Worm (Caenorhabditis elegans) whole organism, midembryonic: ENCODE results near the gene T24D5.3.
A peak's percentile ranks its signal among the peaks of the same experiment; 100 is the strongest.

ENCODE experiments used
- T22C8.4 ChIP-seq: fragments of 200-800 bp; sonication (Bioruptor generic); IDR thresholded peaks from 2 replicates; pipeline ENCODE4 v1.3.6; 2022; ENCODE audit warnings: missing genetic modification characterization, missing compliant biosample characterization
- cog-1 ChIP-seq: sonication (generic microtip); optimal IDR thresholded peaks from 2 replicates; lab custom pipeline; 2016; ENCODE audit warnings: missing genetic modification characterization, missing compliant biosample characterization
- flt-1 ChIP-seq: fragments of 200-800 bp; sonication (Bioruptor generic); IDR thresholded peaks from 2 replicates; pipeline ENCODE4 v1.3.6; 2022; ENCODE audit warnings: missing genetic modification characterization, missing compliant biosample characterization
- klf-2 ChIP-seq: fragments of 200-800 bp; sonication (Bioruptor generic); conservative IDR thresholded peaks from 2 replicates; pipeline ENCODE4 v1.3.6; 2022; ENCODE audit warnings: missing genetic modification reagents, missing genetic modification characterization, missing compliant biosample characterization
- med-1 ChIP-seq: sonication (generic microtip); optimal IDR thresholded peaks from 2 replicates; lab custom pipeline; 2017; ENCODE audit warnings: missing genetic modification characterization, mild to moderate bottlenecking, missing compliant biosample characterization, antibody characterized with exemption, missing genetic modification reagents; ENCODE audit not compliant: insufficient read depth
- ref-1 ChIP-seq: fragments of 200-800 bp; sonication (Bioruptor generic); conservative IDR thresholded peaks from 2 replicates; pipeline ENCODE4 v1.3.6; 2022; ENCODE audit warnings: missing genetic modification reagents, missing genetic modification characterization, missing compliant biosample characterization
- tab-1 ChIP-seq: fragments of 200-800 bp; sonication (Bioruptor generic); IDR thresholded peaks from 2 replicates; pipeline ENCODE4 v1.3.6; 2022; ENCODE audit warnings: missing genetic modification characterization, missing compliant biosample characterization
- ztf-23 ChIP-seq: fragments of 200-800 bp; sonication (Bioruptor generic); IDR thresholded peaks from 2 replicates; pipeline ENCODE4 v1.3.6; 2022; ENCODE audit warnings: missing genetic modification reagents, missing genetic modification characterization, missing compliant biosample characterization
- ztf-29 ChIP-seq: fragments of 200-800 bp; sonication (Bioruptor generic); IDR thresholded peaks from 2 replicates; pipeline ENCODE4 v1.3.6; 2022; ENCODE audit warnings: missing genetic modification reagents, missing genetic modification characterization, missing compliant biosample characterization

T24D5.3 gene

DNA sequence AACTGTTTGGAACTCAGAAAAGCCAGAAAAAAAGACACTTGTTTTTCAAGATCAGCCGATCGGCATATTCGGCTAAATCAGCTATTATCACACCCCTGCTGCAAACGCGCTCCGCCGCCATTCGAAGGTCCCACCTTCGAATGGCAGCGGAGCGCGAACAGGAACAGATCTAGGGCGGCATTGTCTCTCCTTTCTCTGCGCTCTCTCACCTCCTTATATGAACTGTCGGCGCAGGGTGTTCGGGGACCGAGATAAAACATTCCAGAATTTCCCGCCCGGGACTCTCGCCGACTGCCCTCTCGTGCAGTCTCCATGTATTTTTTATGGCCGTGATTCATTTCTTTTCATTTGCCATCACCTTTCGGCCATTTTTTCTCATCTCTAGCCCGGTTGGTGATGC lies 38.6 kb downstream of the T24D5.3 start:
- TF ChIP-seq med-1 (GFP tag; lab: Kevin White, UChicago) (no peak), flt-1 (GFP tag; lab: Robert Waterston, UW) (no peak), cog-1 (tag; lab: Kevin White, UChicago) (no peak), klf-2 (GFP tag; lab: Robert Waterston, UW) (no peak), tab-1 (GFP tag; lab: Robert Waterston, UW) (no peak), ztf-23 (GFP tag; lab: Robert Waterston, UW) (no peak), ref-1 (GFP tag; lab: Robert Waterston, UW) (no peak), ztf-29 (no peak), T22C8.4 (no peak)

- TF ChIP-seq ztf-29 (no peak), med-1 (GFP tag; lab: Kevin White, UChicago) (no peak), ref-1 (GFP tag; lab: Robert Waterston, UW) (no peak), cog-1 (tag; lab: Kevin White, UChicago) (no peak), klf-2 (GFP tag; lab: Robert Waterston, UW) (no peak), ztf-23 (GFP tag; lab: Robert Waterston, UW) (no peak), tab-1 (GFP tag; lab: Robert Waterston, UW) (no peak), flt-1 (GFP tag; lab: Robert Waterston, UW) (no peak), T22C8.4 (no peak)
Observed at ce11 chrX:12619165-12619564, 39.3 kb downstream of the T24D5.3 start, which contains the start of gene R09A8.2. Gene R09A8.2 (plus strand): TSS chrX:12619465.

- TF ChIP-seq klf-2 (GFP tag; lab: Robert Waterston, UW), result no peak
- TF ChIP-seq tab-1 (GFP tag; lab: Robert Waterston, UW), result no peak
- TF ChIP-seq cog-1 (tag; lab: Kevin White, UChicago), result no peak
- TF ChIP-seq ztf-29, result no peak
- no peak for TF ChIP-seq T22C8.4
- TF ChIP-seq med-1 (GFP tag; lab: Kevin White, UChicago), result no peak
- no peak for TF ChIP-seq ztf-23 (GFP tag; lab: Robert Waterston, UW)
- TF ChIP-seq ref-1 (GFP tag; lab: Robert Waterston, UW), result no peak
- TF ChIP-seq flt-1 (GFP tag; lab: Robert Waterston, UW), result no peak
Observed at ce11 chrX:12620310-12620709, 40.4 kb downstream of the T24D5.3 start.

DNA sequence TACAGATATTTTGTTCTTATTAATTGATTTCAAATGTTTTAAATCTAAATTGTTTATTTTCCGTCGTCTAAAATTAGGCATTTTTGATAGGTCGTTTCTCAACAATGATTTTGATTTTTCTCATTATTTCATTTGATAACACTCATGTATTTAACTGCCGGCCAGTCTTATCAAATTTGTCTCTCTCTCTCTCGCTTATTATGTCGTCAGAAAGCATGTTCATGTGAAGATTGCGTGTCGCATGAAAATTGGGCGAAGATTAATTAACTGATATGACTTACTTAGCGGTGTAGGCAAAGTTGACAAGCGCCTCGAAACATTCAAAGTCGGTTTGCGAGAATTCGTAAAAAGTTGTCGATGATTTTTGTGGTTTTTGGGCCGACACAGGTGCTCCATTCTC lies 47.9 kb downstream of the T24D5.3 start:
- TF ChIP-seq klf-2 (GFP tag; lab: Robert Waterston, UW), result no peak
- TF ChIP-seq ztf-23 (GFP tag; lab: Robert Waterston, UW), result no peak
- no peak for TF ChIP-seq cog-1 (tag; lab: Kevin White, UChicago)
- no peak for TF ChIP-seq T22C8.4
- no peak for TF ChIP-seq med-1 (GFP tag; lab: Kevin White, UChicago)
- TF ChIP-seq tab-1 (GFP tag; lab: Robert Waterston, UW), result no peak
- no peak for TF ChIP-seq flt-1 (GFP tag; lab: Robert Waterston, UW)
- no peak for TF ChIP-seq ref-1 (GFP tag; lab: Robert Waterston, UW)
- TF ChIP-seq ztf-29, result no peak

DNA sequence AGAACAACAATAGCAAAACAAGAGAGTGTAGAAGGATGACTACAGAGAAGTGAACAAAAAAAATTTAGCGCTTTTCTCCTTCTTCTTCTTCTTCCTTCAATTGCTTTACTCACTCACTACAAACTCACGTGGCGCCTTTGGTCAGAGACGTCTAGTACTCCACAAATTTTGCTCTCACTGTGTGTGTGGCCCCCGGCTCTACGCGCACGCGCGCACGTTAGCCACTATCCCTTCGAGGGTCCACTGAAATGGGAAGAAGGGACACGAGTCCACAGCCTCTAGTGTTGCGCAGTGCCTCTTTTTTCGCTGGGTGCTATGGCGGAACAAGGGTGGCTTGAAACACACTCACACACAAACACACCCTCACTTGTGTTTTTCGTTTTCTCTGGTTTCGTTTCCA lies 49.4 kb downstream of the T24D5.3 start:
- TF ChIP-seq tab-1 (GFP tag; lab: Robert Waterston, UW), result 0 out of 2 replicates have a peak, but pooled peaks have one; percentile 58
- no peak for TF ChIP-seq med-1 (GFP tag; lab: Kevin White, UChicago)

DNA sequence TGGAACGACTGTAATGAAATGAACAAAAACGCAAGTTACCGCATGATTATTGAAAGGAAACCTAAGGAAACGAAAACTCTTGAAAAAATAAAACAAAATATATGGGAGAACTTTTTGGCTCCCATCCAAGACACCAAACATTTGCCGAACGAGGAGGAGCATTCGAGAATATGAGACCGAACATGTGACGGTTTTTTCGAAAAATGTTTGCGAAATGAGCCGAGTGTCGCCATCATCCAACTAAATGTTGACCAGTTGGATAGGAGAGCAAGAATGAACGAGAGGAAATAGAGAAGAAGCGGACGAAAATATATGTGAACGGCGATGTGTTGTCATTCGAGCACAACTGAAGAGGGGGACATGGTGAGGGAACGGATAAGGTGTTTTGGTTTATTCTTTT lies 50.1 kb downstream of the T24D5.3 start:
- no peak for TF ChIP-seq flt-1 (GFP tag; lab: Robert Waterston, UW)
- TF ChIP-seq ztf-23 (GFP tag; lab: Robert Waterston, UW), result no peak
- TF ChIP-seq tab-1 (GFP tag; lab: Robert Waterston, UW), result no peak
- TF ChIP-seq med-1 (GFP tag; lab: Kevin White, UChicago), result no peak
- TF ChIP-seq klf-2 (GFP tag; lab: Robert Waterston, UW), result no peak
- TF ChIP-seq cog-1 (tag; lab: Kevin White, UChicago), result no peak
- TF ChIP-seq T22C8.4, result no peak
- TF ChIP-seq ref-1 (GFP tag; lab: Robert Waterston, UW), result no peak
- no peak for TF ChIP-seq ztf-29

DNA sequence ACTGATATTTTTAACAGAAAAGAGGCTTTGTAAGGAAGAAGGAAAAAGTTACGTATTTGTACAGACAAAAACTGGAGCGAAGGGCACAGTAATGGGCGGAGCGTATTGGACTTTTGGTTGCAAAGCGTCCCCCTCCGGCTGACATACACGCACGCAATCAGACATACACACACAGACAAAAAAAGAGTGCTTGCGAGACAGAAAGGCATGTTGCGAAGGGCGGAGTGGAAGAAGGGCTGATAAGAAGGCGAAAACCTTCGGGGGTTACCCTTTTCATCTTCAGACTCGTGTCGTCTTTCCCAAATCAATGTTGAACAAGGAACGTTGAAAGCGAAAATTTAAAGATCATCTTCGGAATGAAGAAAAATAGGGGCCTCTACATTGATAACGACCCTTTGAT lies 50.7 kb downstream of the T24D5.3 start:
- TF ChIP-seq klf-2 (GFP tag; lab: Robert Waterston, UW) (no peak), ztf-23 (GFP tag; lab: Robert Waterston, UW) (no peak), med-1 (GFP tag; lab: Kevin White, UChicago) (no peak), ref-1 (GFP tag; lab: Robert Waterston, UW) (no peak), tab-1 (GFP tag; lab: Robert Waterston, UW) (0 out of 2 replicates have a peak, but pooled peaks have one; percentile 10)

- TF ChIP-seq ztf-29 (no peak), klf-2 (GFP tag; lab: Robert Waterston, UW) (no peak), cog-1 (tag; lab: Kevin White, UChicago) (no peak)
Observed at ce11 chrX:12631446-12631845, 51.6 kb downstream of the T24D5.3 start.

ce11 chrX:12632657-12633056 lies 52.8 kb downstream of the T24D5.3 start:
- no peak for TF ChIP-seq flt-1 (GFP tag; lab: Robert Waterston, UW)
- TF ChIP-seq tab-1 (GFP tag; lab: Robert Waterston, UW), result no peak
- TF ChIP-seq T22C8.4, result no peak
- TF ChIP-seq klf-2 (GFP tag; lab: Robert Waterston, UW), result no peak
- no peak for TF ChIP-seq ztf-29
- no peak for TF ChIP-seq ref-1 (GFP tag; lab: Robert Waterston, UW)
- TF ChIP-seq cog-1 (tag; lab: Kevin White, UChicago), result no peak
- TF ChIP-seq med-1 (GFP tag; lab: Kevin White, UChicago), result no peak
